Worm (Caenorhabditis elegans) whole organism, L1 larva: ENCODE data around the gene hic-1.

Experiments
- fos-1 ChIP-seq: fragments of 150-350 bp; optimal IDR thresholded peaks from 2 replicates; lab custom pipeline; 2014; ENCODE audit warnings: missing biosample characterization, missing genetic modification characterization
- mdl-1 ChIP-seq, 2 experiments: fragments of 150-350 bp; optimal IDR thresholded peaks; 2 replicates each; lab custom pipeline; 2014 to 2017; ENCODE audit warnings: missing biosample characterization in 2 of 2, missing genetic modification characterization in 2 of 2, inconsistent platforms in 1 of 2
- unc-62 ChIP-seq: fragments of 150-350 bp; optimal IDR thresholded peaks from 2 replicates; lab custom pipeline; 2014; ENCODE audit warnings: missing biosample characterization, missing genetic modification reagents, missing genetic modification characterization

DNA sequence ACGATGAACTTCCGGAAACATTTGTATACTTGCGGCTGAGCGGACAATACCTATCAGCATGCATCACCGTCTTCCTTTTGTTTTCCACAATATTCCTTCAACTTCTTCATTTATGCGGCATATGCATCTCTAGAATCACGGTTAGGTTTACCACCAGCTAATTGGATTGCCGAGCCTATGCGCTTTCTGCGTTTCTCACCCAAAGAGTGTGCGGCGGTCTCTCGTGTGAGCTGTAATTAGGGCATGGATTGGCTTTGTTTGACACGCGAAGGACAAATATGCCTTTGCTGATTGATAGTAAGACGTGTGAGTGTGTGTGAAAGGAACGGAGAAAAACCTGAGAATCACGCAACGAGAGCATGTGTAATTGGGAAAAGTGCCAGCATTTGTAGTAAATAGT lies 14.9 kb upstream of the hic-1 start:
- TF ChIP-seq mdl-1 (tag; optimal IDR thresholded peaks at IDR 0.05; lab: Kevin White, UChicago) = no peak
- no peak for TF ChIP-seq unc-62 (GFP tag; lab: Kevin White, UChicago)
- no peak for TF ChIP-seq fos-1 (tag; lab: Kevin White, UChicago)
